Fruit fly (Drosophila melanogaster) whole organism, pupa: ENCODE results near the gene Veneno.

Experiments
- CG8159 ChIP-seq: fragments of 200-800 bp; sonication (Bioruptor generic); optimal IDR thresholded peaks from 3 replicates; lab custom pipeline; 2018; ENCODE audit warnings: missing biosample characterization, mild to moderate bottlenecking, missing genetic modification characterization, moderate library complexity
- Ets98B ChIP-seq: fragments of 200-800 bp; sonication (Bioruptor generic); IDR thresholded peaks from 2 replicates; pipeline ENCODE4 v1.3.6; 2022; ENCODE audit warnings: missing biosample characterization, missing genetic modification characterization
- Pif1B ChIP-seq: fragments of 200-800 bp; sonication (Bioruptor generic); optimal IDR thresholded peaks from 3 replicates; lab custom pipeline; 2016; ENCODE audit warnings: missing biosample characterization, missing genetic modification characterization

- TF ChIP-seq Pif1B (no peak), CG8159 (tag; lab: Kevin White, UChicago) (no peak), Ets98B (GFP tag; lab: Robert Waterston, UW) (no peak)
Measured at dm6 chr3R:8368553-8368952, 6.2 kb upstream of the Veneno start.
